Worm (Caenorhabditis elegans): ENCODE measurements around the gene T02C5.1.

DNA sequence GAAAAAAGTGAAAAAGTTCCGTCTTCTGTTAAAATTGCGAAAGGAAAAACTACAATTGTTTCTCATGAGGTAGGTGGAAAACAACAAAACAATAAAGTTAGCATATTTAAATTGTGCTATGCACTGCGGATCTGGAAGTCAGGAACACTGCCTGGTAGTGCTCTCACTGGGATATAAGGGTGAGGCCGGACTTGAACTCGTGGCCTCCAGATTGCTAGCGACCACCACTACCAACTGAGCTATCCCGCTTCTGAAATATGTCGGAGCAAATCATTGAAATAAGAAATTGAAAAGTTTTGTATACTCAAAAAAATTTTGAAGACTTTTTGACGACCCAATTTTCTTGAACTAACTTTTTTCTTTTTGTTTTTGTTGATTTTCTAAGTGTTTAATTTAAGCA, 1.8 kb downstream of the T02C5.1 start:
- TF ChIP-seq snpc-4 (tag; optimal IDR thresholded peaks at IDR 0.05) (no peak), fkh-10 (GFP tag; optimal IDR thresholded peaks at IDR 0.05) (no peak), daf-12 (tag; optimal IDR thresholded peaks at IDR 0.05) (no peak), pha-4 (GFP tag; IDR thresholded peaks at IDR 0.05) (no peak), pha-4 (tag; optimal IDR thresholded peaks at IDR 0.05) (no peak), lin-39 (tag; optimal IDR thresholded peaks at IDR 0.05) (no peak)

Data from whole organism, L4 larva.